Fruit fly (Drosophila melanogaster) whole organism, wandering third instar larva: Measurements from ENCODE around the gene Mul1.

ENCODE experiments used
- CG32264 ChIP-seq: fragments of 200-800 bp; sonication (Bioruptor generic); optimal IDR thresholded peaks from 2 replicates; lab custom pipeline; 2016; ENCODE audit warnings: missing biosample characterization, missing genetic modification characterization
- CrebA ChIP-seq: fragments of 200-800 bp; sonication (Bioruptor generic); optimal IDR thresholded peaks from 2 replicates; lab custom pipeline; 2016; ENCODE audit warnings: missing biosample characterization, mild to moderate bottlenecking, missing genetic modification characterization, borderline replicate concordance
- Dif ChIP-seq: fragments of 200-275, 200-300 bp; sonication (Bioruptor generic); optimal IDR thresholded peaks from 2 replicates; lab custom pipeline; 2018; ENCODE audit warnings: missing biosample characterization, missing genetic modification characterization; ENCODE audit not compliant: partially characterized antibody
- Hnf4 ChIP-seq: fragments of 200-800 bp; sonication (Bioruptor generic); optimal IDR thresholded peaks from 2 replicates; lab custom pipeline; 2016; ENCODE audit warnings: missing biosample characterization, mild to moderate bottlenecking, missing genetic modification characterization
- Myc ChIP-seq: fragments of >200 bp; optimal IDR thresholded peaks from 2 replicates; lab custom pipeline; 2017
- br ChIP-seq: fragments of 200-800 bp; sonication (Bioruptor generic); optimal IDR thresholded peaks from 2 replicates; lab custom pipeline; 2016; ENCODE audit warnings: missing biosample characterization, missing genetic modification characterization
- fru ChIP-seq: fragments of 200-800 bp; sonication (Bioruptor generic); optimal IDR thresholded peaks from 3 replicates; lab custom pipeline; 2016; ENCODE audit warnings: missing biosample characterization, mild to moderate bottlenecking, missing genetic modification characterization
- pan ChIP-seq: fragments of >200 bp; optimal IDR thresholded peaks from 2 replicates; lab custom pipeline; 2017
- psq ChIP-seq: fragments of 200-800 bp; sonication (Bioruptor generic); optimal IDR thresholded peaks from 3 replicates; lab custom pipeline; 2017; ENCODE audit warnings: missing biosample characterization, mild to moderate bottlenecking, missing genetic modification characterization, moderate library complexity

- TF ChIP-seq Hnf4 (GFP tag; lab: Kevin White, UChicago) (no peak), br (no peak), psq (GFP tag; lab: Kevin White, UChicago) (no peak), pan (lab: Kevin White, UChicago) (no peak), Dif (no peak), CrebA (GFP tag; lab: Kevin White, UChicago) (no peak), Myc (lab: Kevin White, UChicago) (no peak), fru (GFP tag; lab: Kevin White, UChicago) (no peak), CG32264 (GFP tag; lab: Kevin White, UChicago) (no peak)
These were observed 14.2 kb downstream of the Mul1 start, which contains the start of gene Gr64f for dm6 chr3L:4035499-4035898.
